Worm (Caenorhabditis elegans) whole organism, young adult: ENCODE measurements around the gene mog-5.

Experiments used
- C06A6.2 ChIP-seq: fragments of 200-800 bp; sonication (Bioruptor generic); conservative IDR thresholded peaks from 2 replicates; pipeline ENCODE4 v1.3.6; 2022; ENCODE audit warnings: missing genetic modification characterization, missing compliant biosample characterization
- D2030.7 ChIP-seq: fragments of 200-800 bp; sonication (Bioruptor generic); IDR thresholded peaks from 2 replicates; pipeline ENCODE4 v1.3.6; 2022; ENCODE audit warnings: missing genetic modification reagents, missing genetic modification characterization, missing compliant biosample characterization
- F10E7.11 ChIP-seq: sonication (generic microtip); optimal IDR thresholded peaks from 2 replicates; lab custom pipeline; 2017; ENCODE audit warnings: mild to moderate bottlenecking, missing genetic modification characterization, moderate library complexity, missing compliant biosample characterization
- F22D6.2 ChIP-seq: sonication (generic microtip); optimal IDR thresholded peaks from 2 replicates; lab custom pipeline; 2016; ENCODE audit warnings: mild to moderate bottlenecking, missing genetic modification characterization, missing compliant biosample characterization
- F23B12.7 ChIP-seq: sonication (generic microtip); optimal IDR thresholded peaks from 2 replicates; lab custom pipeline; 2017; ENCODE audit warnings: missing genetic modification characterization, mild to moderate bottlenecking, missing compliant biosample characterization, antibody characterized with exemption, moderate library complexity; ENCODE audit not compliant: insufficient read depth
- F55B11.4 ChIP-seq: sonication (generic microtip); optimal IDR thresholded peaks from 2 replicates; lab custom pipeline; 2016; ENCODE audit warnings: missing compliant biosample characterization, missing genetic modification characterization, borderline replicate concordance; ENCODE audit not compliant: insufficient read depth
- F57A8.1 ChIP-seq: fragments of 200-800 bp; sonication (Bioruptor generic); optimal IDR thresholded peaks from 2 replicates; lab custom pipeline; 2018; ENCODE audit warnings: mild to moderate bottlenecking, missing genetic modification characterization, moderate library complexity, missing compliant biosample characterization
- T07F8.4 ChIP-seq: sonication (generic microtip); optimal IDR thresholded peaks from 2 replicates; lab custom pipeline; 2016; ENCODE audit warnings: mild to moderate bottlenecking, missing genetic modification characterization, moderate library complexity, missing compliant biosample characterization
- Y56A3A.18 ChIP-seq: fragments of 200-800 bp; sonication (Bioruptor generic); IDR thresholded peaks from 2 replicates; pipeline ENCODE4 v1.3.6; 2022; ENCODE audit warnings: missing genetic modification reagents, missing genetic modification characterization, missing compliant biosample characterization
- Y79H2A.3 ChIP-seq: fragments of 200-800 bp; sonication (Bioruptor generic); conservative IDR thresholded peaks from 2 replicates; pipeline ENCODE4 v1.3.6; 2022; ENCODE audit warnings: missing genetic modification reagents, missing genetic modification characterization, missing compliant biosample characterization
- athp-1 ChIP-seq: sonication (generic microtip); optimal IDR thresholded peaks from 2 replicates; lab custom pipeline; 2017; ENCODE audit warnings: mild to moderate bottlenecking, missing genetic modification characterization, missing compliant biosample characterization
- attf-3 ChIP-seq: fragments of 200-800 bp; sonication (Bioruptor generic); conservative IDR thresholded peaks from 2 replicates; pipeline ENCODE4 v1.3.6; 2022; ENCODE audit warnings: missing genetic modification reagents, missing genetic modification characterization, missing compliant biosample characterization
- attf-5 ChIP-seq: fragments of 200-800 bp; sonication (Bioruptor generic); optimal IDR thresholded peaks from 2 replicates; lab custom pipeline; 2018; ENCODE audit warnings: mild to moderate bottlenecking, missing genetic modification characterization, missing compliant biosample characterization
- ceh-100 ChIP-seq: fragments of 200-800 bp; sonication (Bioruptor generic); IDR thresholded peaks from 2 replicates; pipeline ENCODE4 v1.3.6; 2022; ENCODE audit warnings: missing genetic modification reagents, missing genetic modification characterization, missing compliant biosample characterization
- ceh-27 ChIP-seq: fragments of 200-800 bp; sonication (Bioruptor generic); optimal IDR thresholded peaks from 2 replicates; lab custom pipeline; 2018; ENCODE audit warnings: mild to moderate bottlenecking, missing genetic modification characterization, moderate library complexity, missing compliant biosample characterization
- ceh-58 ChIP-seq: fragments of 200-800 bp; sonication (Bioruptor generic); IDR thresholded peaks from 2 replicates; pipeline ENCODE4 v1.3.6; 2022; ENCODE audit warnings: missing genetic modification characterization, missing compliant biosample characterization
- ceh-91 ChIP-seq: fragments of 200-800 bp; sonication (Bioruptor generic); IDR thresholded peaks from 2 replicates; pipeline ENCODE4 v1.3.6; 2022; ENCODE audit warnings: missing genetic modification reagents, missing genetic modification characterization, missing compliant biosample characterization
- die-1 ChIP-seq: sonication (generic microtip); optimal IDR thresholded peaks from 2 replicates; lab custom pipeline; 2016; ENCODE audit warnings: missing genotype, mild to moderate bottlenecking, missing genetic modification characterization, missing compliant biosample characterization
- dpl-1 ChIP-seq: fragments of 150-350 bp; optimal IDR thresholded peaks from 2 replicates; lab custom pipeline; 2014; ENCODE audit warnings: missing biosample characterization, missing genetic modification reagents, missing genetic modification characterization
- fkh-3 ChIP-seq: sonication (generic microtip); optimal IDR thresholded peaks from 2 replicates; lab custom pipeline; 2016; ENCODE audit warnings: mild to moderate bottlenecking, missing genetic modification characterization, missing compliant biosample characterization
- hmg-20 ChIP-seq: fragments of 200-800 bp; sonication (Bioruptor generic); IDR thresholded peaks from 2 replicates; pipeline ENCODE4 v1.3.6; 2022; ENCODE audit warnings: missing genetic modification reagents, missing genetic modification characterization, missing compliant biosample characterization
- let-526 ChIP-seq: fragments of 200-800 bp; sonication (Bioruptor generic); IDR thresholded peaks from 2 replicates; pipeline ENCODE4 v1.3.6; 2022; ENCODE audit warnings: missing genetic modification reagents, missing genetic modification characterization, missing compliant biosample characterization
- lin-54 ChIP-seq: fragments of 200-800 bp; sonication (Bioruptor generic); optimal IDR thresholded peaks from 2 replicates; lab custom pipeline; 2018; ENCODE audit warnings: mild to moderate bottlenecking, missing genetic modification characterization, missing compliant biosample characterization
- lir-1 ChIP-seq: fragments of 200-800 bp; sonication (Bioruptor generic); conservative IDR thresholded peaks from 2 replicates; pipeline ENCODE4 v1.3.6; 2022; ENCODE audit warnings: missing genetic modification reagents, missing genetic modification characterization, missing compliant biosample characterization
- lsl-1 ChIP-seq: fragments of 200-800 bp; sonication (Bioruptor generic); optimal IDR thresholded peaks from 2 replicates; lab custom pipeline; 2018; ENCODE audit warnings: mild to moderate bottlenecking, missing genetic modification characterization, moderate library complexity, missing compliant biosample characterization
- lsy-27 ChIP-seq: sonication (generic microtip); optimal IDR thresholded peaks from 2 replicates; lab custom pipeline; 2017; ENCODE audit warnings: missing genetic modification characterization, mild to moderate bottlenecking, missing compliant biosample characterization, antibody characterized with exemption, missing genotype, borderline replicate concordance; ENCODE audit not compliant: insufficient read depth
- madf-10 ChIP-seq: sonication (generic microtip); optimal IDR thresholded peaks from 2 replicates; lab custom pipeline; 2016; ENCODE audit warnings: mild to moderate bottlenecking, missing genetic modification characterization, missing compliant biosample characterization
- madf-3 ChIP-seq: fragments of 200-800 bp; sonication (Bioruptor generic); IDR thresholded peaks from 2 replicates; pipeline ENCODE4 v1.3.6; 2022; ENCODE audit warnings: missing genetic modification reagents, missing genetic modification characterization, missing compliant biosample characterization
- madf-8 ChIP-seq: fragments of 200-800 bp; sonication (Bioruptor generic); conservative IDR thresholded peaks from 2 replicates; pipeline ENCODE4 v1.3.6; 2022; ENCODE audit warnings: missing genetic modification reagents, missing genetic modification characterization, missing compliant biosample characterization
- nfya-1 ChIP-seq: sonication (generic microtip); optimal IDR thresholded peaks from 2 replicates; lab custom pipeline; 2017; ENCODE audit warnings: antibody characterized with exemption, missing compliant biosample characterization, missing genetic modification characterization, borderline replicate concordance; ENCODE audit not compliant: insufficient read depth
- nfya-2 ChIP-seq: fragments of 200-800 bp; sonication (Bioruptor generic); IDR thresholded peaks from 2 replicates; pipeline ENCODE4 v1.3.6; 2022; ENCODE audit warnings: missing genetic modification reagents, missing genetic modification characterization, missing compliant biosample characterization
- nhr-179 ChIP-seq: sonication (generic microtip); optimal IDR thresholded peaks from 2 replicates; lab custom pipeline; 2016; ENCODE audit warnings: mild to moderate bottlenecking, missing genetic modification characterization, missing compliant biosample characterization
- nhr-80 ChIP-seq: sonication (generic microtip); optimal IDR thresholded peaks from 2 replicates; lab custom pipeline; 2016; ENCODE audit warnings: missing genetic modification characterization, missing compliant biosample characterization
- nhr-90 ChIP-seq: sonication (generic microtip); optimal IDR thresholded peaks from 2 replicates; lab custom pipeline; 2016; ENCODE audit warnings: missing genotype, mild to moderate bottlenecking, missing genetic modification characterization, missing compliant biosample characterization
- rec-8 ChIP-seq, 2 experiments: sonication (generic microtip); optimal IDR thresholded peaks; 2 replicates each; lab custom pipeline; 2016; ENCODE audit warnings: mild to moderate bottlenecking in 2 of 2, missing genetic modification characterization in 2 of 2, missing genetic modification reagents in 2 of 2, missing genotype in 2 of 2, missing biosample characterization in 1 of 2, missing compliant biosample characterization in 1 of 2, moderate library complexity in 1 of 2
- rpc-1 ChIP-seq, 2 experiments: fragments of 150-350 bp in 1 of 2; sonication (generic microtip) in 1 of 2; optimal IDR thresholded peaks; 2 replicates each; lab custom pipeline; 2014 to 2018; ENCODE audit warnings: missing biosample characterization in 1 of 2, missing genetic modification characterization in 1 of 2, missing genetic modification reagents in 1 of 2, missing genotype in 1 of 2
- sea-2 ChIP-seq: fragments of 200-800 bp; sonication (Bioruptor generic); IDR thresholded peaks from 2 replicates; pipeline ENCODE4 v1.3.6; 2022; ENCODE audit warnings: missing genetic modification characterization, missing compliant biosample characterization
- snpc-1.1 ChIP-seq: sonication (generic microtip); optimal IDR thresholded peaks from 2 replicates; lab custom pipeline; 2017; ENCODE audit warnings: missing genetic modification characterization, mild to moderate bottlenecking, missing compliant biosample characterization, antibody characterized with exemption, moderate library complexity, missing genotype, missing genetic modification reagents; ENCODE audit not compliant: insufficient read depth
- snpc-3.4 ChIP-seq: sonication (generic microtip); optimal IDR thresholded peaks from 2 replicates; lab custom pipeline; 2017; ENCODE audit warnings: missing genetic modification characterization, mild to moderate bottlenecking, missing compliant biosample characterization, antibody characterized with exemption, moderate library complexity, missing genotype, missing genetic modification reagents
- somi-1 ChIP-seq: fragments of 200-800 bp; sonication (Bioruptor generic); optimal IDR thresholded peaks from 2 replicates; lab custom pipeline; 2018; ENCODE audit warnings: mild to moderate bottlenecking, missing genetic modification characterization, missing compliant biosample characterization
- sptf-2 ChIP-seq: fragments of 200-800 bp; sonication (Bioruptor generic); optimal IDR thresholded peaks from 2 replicates; lab custom pipeline; 2018; ENCODE audit warnings: mild to moderate bottlenecking, missing genetic modification characterization, missing compliant biosample characterization
- xnd-1 ChIP-seq: sonication (generic microtip); optimal IDR thresholded peaks from 2 replicates; lab custom pipeline; 2016; ENCODE audit warnings: missing genotype, missing genetic modification reagents, missing genetic modification characterization, missing compliant biosample characterization
- zfh-2 ChIP-seq: fragments of 200-800 bp; sonication (Bioruptor generic); conservative IDR thresholded peaks from 2 replicates; pipeline ENCODE4 v1.3.6; 2022; ENCODE audit warnings: missing genetic modification reagents, missing genetic modification characterization, missing compliant biosample characterization
- ztf-18 ChIP-seq: sonication (generic microtip); optimal IDR thresholded peaks from 2 replicates; lab custom pipeline; 2016; ENCODE audit warnings: missing genotype, mild to moderate bottlenecking, missing genetic modification characterization, missing compliant biosample characterization
- ztf-26 ChIP-seq: sonication (generic microtip); optimal IDR thresholded peaks from 2 replicates; lab custom pipeline; 2017; ENCODE audit warnings: missing genetic modification characterization, missing compliant biosample characterization
- ztf-28 ChIP-seq: fragments of 200-800 bp; sonication (Bioruptor generic); IDR thresholded peaks from 2 replicates; pipeline ENCODE4 v1.3.6; 2022; ENCODE audit warnings: missing genetic modification reagents, missing genetic modification characterization, missing compliant biosample characterization
- ztf-6 ChIP-seq: fragments of 200-800 bp; sonication (Bioruptor generic); IDR thresholded peaks from 2 replicates; pipeline ENCODE4 v1.3.6; 2022; ENCODE audit warnings: missing genetic modification reagents, missing genetic modification characterization, missing compliant biosample characterization

Gene mog-5

ce11 chrII:5353642-5354041 is 45.7 kb upstream of the mog-5 start (continued):
- TF ChIP-seq ztf-18 (tag; lab: Kevin White, UChicago), result peak; percentile 46
- peak; percentile 76 for TF ChIP-seq rpc-1 (optimal IDR thresholded peaks at IDR 0.05; lab: Kevin White, UChicago)
- TF ChIP-seq rpc-1 (tag; optimal IDR thresholded peaks at IDR 0.05; lab: Kevin White, UChicago), result peak; percentile 93
- TF ChIP-seq ceh-100 (GFP tag; lab: Robert Waterston, UW), result peak; percentile 65
- TF ChIP-seq snpc-3.4 (tag; lab: Kevin White, UChicago), result no peak
- no peak for TF ChIP-seq zfh-2 (GFP tag; lab: Robert Waterston, UW)
- TF ChIP-seq somi-1 (GFP tag; lab: Kevin White, UChicago), result peak; percentile 28
- TF ChIP-seq ceh-27, result peak; percentile 9
- peak; percentile 61 for TF ChIP-seq ztf-26 (tag; lab: Kevin White, UChicago)
- peak; percentile 43 for TF ChIP-seq nhr-179 (tag; lab: Kevin White, UChicago)
- TF ChIP-seq snpc-1.1, result peak; percentile 43
- peak; percentile 71 for TF ChIP-seq lin-54 (GFP tag; lab: Kevin White, UChicago)
- TF ChIP-seq dpl-1 (GFP tag; lab: Kevin White, UChicago), result no peak
- TF ChIP-seq nhr-90 (tag; lab: Kevin White, UChicago), result peak; percentile 85
- TF ChIP-seq sea-2, result no peak
- TF ChIP-seq lsl-1 (GFP tag; lab: Kevin White, UChicago), result peak; percentile 44
- no peak for TF ChIP-seq attf-3 (GFP tag; lab: Robert Waterston, UW)
- peak; percentile 27 for TF ChIP-seq F57A8.1 (GFP tag; lab: Kevin White, UChicago)
- TF ChIP-seq T07F8.4, result no peak
- peak; percentile 80 to 84 for TF ChIP-seq rec-8 (tag; optimal IDR thresholded peaks at IDR 0.05; lab: Kevin White, UChicago)
- peak; percentile 88 for TF ChIP-seq die-1 (tag; lab: Kevin White, UChicago)
- TF ChIP-seq ztf-28, result 0 out of 2 replicates have a peak, but pooled peaks have one; percentile 26
- peak; percentile 89 for TF ChIP-seq fkh-3 (tag; lab: Kevin White, UChicago)
- TF ChIP-seq nhr-80 (tag; lab: Kevin White, UChicago), result no peak
- peak; percentile 24 for TF ChIP-seq xnd-1 (tag; lab: Kevin White, UChicago)
- TF ChIP-seq F10E7.11 (tag; lab: Kevin White, UChicago), result peak; percentile 95
- TF ChIP-seq Y79H2A.3 (GFP tag; lab: Robert Waterston, UW), result no peak
- peak; percentile 40 for TF ChIP-seq F22D6.2 (tag; lab: Kevin White, UChicago)
- TF ChIP-seq hmg-20, result peak; percentile 25; the same call in 1 of the 2 replicates
- 0 out of 2 replicates have a peak, but pooled peaks have one; percentile 62 for TF ChIP-seq nfya-2 (GFP tag; lab: Robert Waterston, UW)
- peak; percentile 92 for TF ChIP-seq ceh-58
- peak; percentile 65 for TF ChIP-seq attf-5 (GFP tag; lab: Kevin White, UChicago)
- no peak for TF ChIP-seq ztf-6 (GFP tag; lab: Robert Waterston, UW)
- TF ChIP-seq let-526, result no peak
- peak; percentile 28 for TF ChIP-seq madf-10 (tag; lab: Kevin White, UChicago)
- no peak for TF ChIP-seq nfya-1
- no peak for TF ChIP-seq sptf-2 (GFP tag; lab: Kevin White, UChicago)
- TF ChIP-seq lsy-27 (tag; lab: Kevin White, UChicago), result no peak
- no peak for TF ChIP-seq ceh-91 (GFP tag; lab: Robert Waterston, UW)
- peak; percentile 89 for TF ChIP-seq athp-1 (tag; lab: Kevin White, UChicago)
- no peak for TF ChIP-seq madf-8
- TF ChIP-seq Y56A3A.18 (GFP tag; lab: Robert Waterston, UW), result peak; percentile 78
- TF ChIP-seq C06A6.2, result peak; percentile 50; the same call in 1 of the 2 replicates
- TF ChIP-seq F23B12.7 (tag; lab: Kevin White, UChicago), result peak; percentile 37
- TF ChIP-seq F55B11.4, result no peak
- TF ChIP-seq lir-1 (GFP tag; lab: Robert Waterston, UW), result no peak
- 0 out of 2 replicates have a peak, but pooled peaks have one; percentile 77 for TF ChIP-seq madf-3 (GFP tag; lab: Robert Waterston, UW)
- peak; percentile 37; the same call in 1 of the 2 replicates for TF ChIP-seq D2030.7 (GFP tag; lab: Robert Waterston, UW)
